Worm (Caenorhabditis elegans): ENCODE measurements around the gene htz-1.

The htz-1 gene

DNA sequence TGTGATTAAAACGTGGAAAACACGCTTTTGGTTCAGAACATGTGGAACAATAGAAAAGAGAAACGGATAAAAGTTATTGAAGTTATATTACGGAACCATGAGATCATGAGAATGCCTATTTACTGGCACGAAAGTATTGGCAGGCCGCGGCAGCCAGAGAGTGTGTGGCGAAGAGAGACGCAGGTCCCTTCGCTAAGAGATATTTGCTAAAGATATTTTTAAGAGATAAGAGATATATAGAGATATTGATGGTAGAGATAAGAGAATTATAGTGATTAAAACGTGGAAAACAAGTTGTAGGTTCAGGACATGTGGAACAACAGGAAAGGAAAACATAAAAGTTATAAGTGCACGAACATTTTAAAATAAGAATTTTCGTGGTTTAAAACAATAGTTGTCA, 8.2 kb upstream of the htz-1 start (continued):
- no peak for TF ChIP-seq Y48G9A.11 (GFP tag; IDR thresholded peaks at IDR 0.05)
- TF ChIP-seq nhr-102 (tag; optimal IDR thresholded peaks at IDR 0.05), result no peak
- no peak for TF ChIP-seq pha-4 (GFP tag; IDR thresholded peaks at IDR 0.05)
- TF ChIP-seq pha-4 (tag; optimal IDR thresholded peaks at IDR 0.05), result no peak
- no peak for TF ChIP-seq lin-29 (GFP tag; IDR thresholded peaks at IDR 0.05)
- no peak for TF ChIP-seq daf-8 (GFP tag; IDR thresholded peaks at IDR 0.05)
- TF ChIP-seq dpl-1 (GFP tag; optimal IDR thresholded peaks at IDR 0.05), result no peak

DNA sequence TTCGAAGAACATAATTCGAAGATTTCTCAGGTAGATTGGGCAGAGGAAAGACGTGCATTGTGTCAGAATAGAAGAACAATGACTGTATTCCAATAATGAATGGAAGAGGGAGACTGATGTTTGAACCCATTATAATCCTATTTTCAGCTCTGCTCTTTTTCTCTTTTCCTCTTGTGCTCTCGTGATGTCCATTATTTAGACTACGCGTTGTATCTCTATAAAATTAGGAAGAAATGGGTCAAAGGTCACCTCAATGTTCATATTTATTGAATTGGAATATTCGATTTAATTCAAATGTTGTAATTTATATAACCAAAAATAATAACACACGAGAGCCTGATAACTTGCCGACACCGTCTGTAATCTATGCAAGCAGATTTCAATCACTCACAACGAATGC, 6.8 kb upstream of the htz-1 start, which contains the start of gene fbxb-74:
TSS of gene fbxb-74 (minus strand) at position 101 of the 400 bp plus-strand sequence.
- TF ChIP-seq daf-19 (GFP tag; conservative IDR thresholded peaks at IDR 0.05), result no peak
- no peak for TF ChIP-seq zfp-2 (tag; optimal IDR thresholded peaks at IDR 0.05)

DNA sequence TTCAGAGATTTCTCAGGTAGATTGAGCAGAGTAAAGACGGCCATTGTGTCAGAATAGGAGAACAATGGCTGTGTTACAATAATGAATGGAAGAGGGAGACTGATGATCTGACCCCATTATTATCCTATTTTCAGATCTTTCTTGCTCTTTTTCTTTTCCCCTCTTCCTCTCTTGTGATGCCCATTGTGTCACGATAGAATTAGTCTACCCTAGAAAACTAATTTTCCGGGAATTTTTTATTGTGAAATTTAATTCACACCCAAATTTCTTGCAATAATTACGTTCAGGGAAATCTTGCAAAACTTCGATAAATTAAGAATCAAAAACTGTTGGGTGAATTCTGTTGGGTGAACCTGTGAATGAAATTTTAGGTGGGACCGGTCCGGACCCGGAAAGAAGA, 4.9 kb upstream of the htz-1 start, which contains the start of gene fbxb-75:
TSS of gene fbxb-75 (minus strand) at position 101 of the 400 bp plus-strand sequence.
- TF ChIP-seq dmd-9 (GFP tag; IDR thresholded peaks at IDR 0.05) (no peak), sdz-12 (GFP tag; optimal IDR thresholded peaks at IDR 0.05) (no peak), lim-7 (GFP tag; IDR thresholded peaks at IDR 0.05) (no peak), daf-16 (GFP tag; optimal IDR thresholded peaks at IDR 0.05) (no peak), daf-16 (tag; optimal IDR thresholded peaks at IDR 0.05) (no peak), egl-43 (GFP tag; IDR thresholded peaks at IDR 0.05) (no peak), zip-11 (GFP tag; IDR thresholded peaks at IDR 0.05) (no peak), unc-130 (GFP tag; optimal IDR thresholded peaks at IDR 0.05) (no peak), ceh-28 (tag; optimal IDR thresholded peaks at IDR 0.05) (no peak), arid-1 (GFP tag; conservative IDR thresholded peaks at IDR 0.05) (no peak), nhr-77 (tag; optimal IDR thresholded peaks at IDR 0.05) (no peak), spr-3 (GFP tag; optimal IDR thresholded peaks at IDR 0.05) (no peak), daf-19 (GFP tag; conservative IDR thresholded peaks at IDR 0.05) (no peak)

DNA sequence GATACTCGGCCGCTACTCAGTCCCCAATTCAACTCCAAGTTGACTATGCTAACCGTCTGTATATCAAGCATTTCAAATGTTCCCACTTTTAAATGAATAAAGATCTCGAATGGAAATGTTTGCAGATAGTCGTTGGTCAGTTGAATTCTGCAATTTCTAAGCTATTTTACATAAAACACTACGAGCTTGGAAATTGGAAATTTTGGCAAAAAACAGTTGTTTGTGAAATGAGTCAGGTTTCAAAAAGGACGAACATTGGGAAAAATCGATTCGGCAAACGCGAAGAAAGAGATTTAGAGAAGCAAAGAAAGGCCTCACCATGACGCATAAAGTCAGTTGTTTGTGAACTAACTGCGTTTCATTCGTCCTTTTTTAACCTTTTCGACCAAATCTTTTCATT, 868 bp downstream of the htz-1 start:
- TF ChIP-seq ceh-20 (GFP tag; IDR thresholded peaks at IDR 0.05) (no peak), spr-3 (GFP tag; optimal IDR thresholded peaks at IDR 0.05) (no peak), ctbp-1 (GFP tag; IDR thresholded peaks at IDR 0.05) (0 out of 2 replicates have a peak, but pooled peaks have one; percentile 28), nhr-6 (tag; optimal IDR thresholded peaks at IDR 0.05) (peak; percentile 68), dpl-1 (GFP tag; optimal IDR thresholded peaks at IDR 0.05) (peak; percentile 56), ceh-28 (tag; optimal IDR thresholded peaks at IDR 0.05) (peak; percentile 52), Y5F2A.4 (GFP tag; optimal IDR thresholded peaks at IDR 0.05) (peak; percentile 11), T26A8.4 (GFP tag; IDR thresholded peaks at IDR 0.05) (0 out of 2 replicates have a peak, but pooled peaks have one; percentile 10), zfp-3 (GFP tag; conservative IDR thresholded peaks at IDR 0.05) (no peak), lin-38 (GFP tag; IDR thresholded peaks at IDR 0.05) (peak; percentile 50), ama-1 (optimal IDR thresholded peaks at IDR 0.05) (peak; percentile 86), lin-29 (GFP tag; IDR thresholded peaks at IDR 0.05) (no peak), nhr-102 (tag; optimal IDR thresholded peaks at IDR 0.05) (peak; percentile 21), pha-4 (GFP tag; IDR thresholded peaks at IDR 0.05) (peak; percentile 32; the same call in 1 of the 2 replicates), pha-4 (tag; optimal IDR thresholded peaks at IDR 0.05) (no peak), tag-97 (GFP tag; IDR thresholded peaks at IDR 0.05) (no peak), nhr-77 (tag; optimal IDR thresholded peaks at IDR 0.05) (no peak), daf-19 (GFP tag; conservative IDR thresholded peaks at IDR 0.05) (0 out of 2 replicates have a peak, but pooled peaks have one; percentile 37), lsy-2 (tag; optimal IDR thresholded peaks at IDR 0.05) (peak; percentile 69 to 84), T20F7.1 (GFP tag; optimal IDR thresholded peaks at IDR 0.05) (peak; percentile 29), dve-1 (tag; optimal IDR thresholded peaks at IDR 0.05; ENCODE audit: insufficient read depth) (peak; percentile 61), aha-1 (tag) (no peak), unc-62 (GFP tag; optimal IDR thresholded peaks at IDR 0.05 in 1 of 2) (peak in 1 of 2 experiments; percentile 67), unc-62 (tag; optimal IDR thresholded peaks at IDR 0.05) (no peak), nhr-25 (tag; optimal IDR thresholded peaks at IDR 0.05; ENCODE audit: borderline replicate concordance, insufficient read depth) (no peak), snpc-1.2 (GFP tag; IDR thresholded peaks at IDR 0.05) (peak; percentile 80), jun-1 (tag; optimal IDR thresholded peaks at IDR 0.05) (no peak), dmd-8 (GFP tag; IDR thresholded peaks at IDR 0.05) (no peak), hlh-11 (tag; optimal IDR thresholded peaks at IDR 0.05) (peak; percentile 2), mep-1 (tag; optimal IDR thresholded peaks at IDR 0.05) (peak; percentile 46), arid-1 (GFP tag; conservative IDR thresholded peaks at IDR 0.05) (peak; percentile 63), nhr-76 (tag; optimal IDR thresholded peaks at IDR 0.05) (no peak), daf-16 (GFP tag; optimal IDR thresholded peaks at IDR 0.05) (no peak), daf-16 (tag; optimal IDR thresholded peaks at IDR 0.05) (peak; percentile 58), saeg-2 (GFP tag; IDR thresholded peaks at IDR 0.05) (no peak)

Data from whole organism, L4 larva.